Worm (Caenorhabditis elegans) whole organism, L1 larva: ENCODE measurements around the gene ubc-8.

Source experiments
- blmp-1 ChIP-seq: fragments of 150-350 bp; optimal IDR thresholded peaks from 2 replicates; lab custom pipeline; 2014; ENCODE audit warnings: missing biosample characterization, missing genetic modification characterization
- egl-27 ChIP-seq, 2 experiments: fragments of 150-350 bp in 1 of 2; sonication (generic microtip); optimal IDR thresholded peaks; 3 replicates each; lab custom pipeline; 2017 to 2018; ENCODE audit warnings: missing biosample characterization in 2 of 2, missing genetic modification characterization in 2 of 2, missing genetic modification reagents in 2 of 2
- fkh-4 ChIP-seq: sonication (generic microtip); optimal IDR thresholded peaks from 2 replicates; lab custom pipeline; 2016; ENCODE audit warnings: missing compliant biosample characterization, missing genetic modification characterization, borderline replicate concordance
- fos-1 ChIP-seq: fragments of 150-350 bp; optimal IDR thresholded peaks from 2 replicates; lab custom pipeline; 2014; ENCODE audit warnings: missing biosample characterization, missing genetic modification characterization
- lir-3 ChIP-seq: sonication (generic microtip); optimal IDR thresholded peaks from 2 replicates; lab custom pipeline; 2016; ENCODE audit warnings: mild to moderate bottlenecking, missing genetic modification characterization, moderate library complexity, missing compliant biosample characterization; ENCODE audit not compliant: poor library complexity
- lsy-2 ChIP-seq, 2 experiments: fragments of 150-350 bp; optimal IDR thresholded peaks; 2 replicates each; lab custom pipeline; 2014; ENCODE audit warnings: missing biosample characterization in 2 of 2, missing genetic modification characterization in 2 of 2
- nhr-11 ChIP-seq: fragments of 150-350 bp; optimal IDR thresholded peaks from 2 replicates; lab custom pipeline; 2014; ENCODE audit warnings: missing biosample characterization, missing genetic modification characterization
- nhr-28 ChIP-seq: fragments of 150-350 bp; optimal IDR thresholded peaks from 2 replicates; lab custom pipeline; 2014; ENCODE audit warnings: missing biosample characterization, missing genetic modification characterization
- nhr-71 ChIP-seq: sonication (generic microtip); optimal IDR thresholded peaks from 2 replicates; lab custom pipeline; 2016; ENCODE audit warnings: mild to moderate bottlenecking, missing genetic modification characterization, moderate library complexity, missing compliant biosample characterization
- tbx-2 ChIP-seq: sonication (generic microtip); optimal IDR thresholded peaks from 2 replicates; lab custom pipeline; 2016; ENCODE audit warnings: missing genetic modification characterization, missing compliant biosample characterization
- ztf-4 ChIP-seq: fragments of 150-350 bp; optimal IDR thresholded peaks from 2 replicates; lab custom pipeline; 2014; ENCODE audit warnings: missing biosample characterization, missing genetic modification characterization

DNA sequence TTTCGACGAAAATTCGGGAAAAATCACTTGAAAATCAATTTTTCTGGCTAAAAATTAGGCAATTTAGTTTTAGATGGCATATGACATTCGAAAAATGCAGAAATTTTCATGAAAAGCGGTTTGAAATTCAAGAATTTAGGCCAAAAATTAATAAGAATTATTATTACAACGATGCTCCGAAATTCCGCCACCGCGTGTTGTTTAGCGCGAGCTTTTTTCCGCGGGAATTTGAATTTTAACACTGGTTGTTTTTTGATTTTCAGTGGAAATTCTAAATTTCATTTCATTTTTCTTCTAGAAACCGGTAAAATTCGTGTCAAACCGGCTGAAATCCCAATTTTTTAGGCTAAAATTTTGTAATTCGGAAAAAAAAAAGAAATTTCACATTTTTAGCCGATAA, 36.4 kb downstream of the ubc-8 start:
- no peak for TF ChIP-seq egl-27 (tag; optimal IDR thresholded peaks at IDR 0.05; lab: Kevin White, UChicago)
- TF ChIP-seq blmp-1 (tag; lab: Kevin White, UChicago): no peak
- no peak for TF ChIP-seq lir-3
- no peak for TF ChIP-seq ztf-4 (tag; lab: Kevin White, UChicago)
- no peak for TF ChIP-seq fos-1
- TF ChIP-seq nhr-28 (tag; lab: Kevin White, UChicago): no peak
- TF ChIP-seq fkh-4: no peak
- TF ChIP-seq nhr-71 (tag; lab: Kevin White, UChicago): peak; percentile 22
- TF ChIP-seq nhr-11 (tag; lab: Kevin White, UChicago): no peak
- peak; percentile 20 to 60 for TF ChIP-seq lsy-2 (tag; optimal IDR thresholded peaks at IDR 0.05; lab: Kevin White, UChicago)
- no peak for TF ChIP-seq tbx-2 (tag; lab: Kevin White, UChicago)
